Fruit fly (Drosophila melanogaster) whole organism, prepupa: ENCODE data around the gene CG42299.

Source experiments
- Blimp-1 ChIP-seq: fragments of 200-800 bp; sonication (Bioruptor generic); optimal IDR thresholded peaks from 3 replicates; lab custom pipeline; 2017; ENCODE audit warnings: missing biosample characterization, missing genetic modification characterization, mild to moderate bottlenecking, moderate library complexity, missing genetic modification reagents
- CG10669 ChIP-seq: fragments of 200-800 bp; sonication (Bioruptor generic); optimal IDR thresholded peaks from 3 replicates; lab custom pipeline; 2018; ENCODE audit warnings: missing biosample characterization, mild to moderate bottlenecking, missing genetic modification characterization, moderate library complexity
- CG11294 ChIP-seq: fragments of 200-800 bp; sonication (Bioruptor generic); IDR thresholded peaks from 2 replicates; pipeline ENCODE4 v1.3.6; 2022; ENCODE audit warnings: missing biosample characterization, missing genetic modification characterization
- CG11762 ChIP-seq: fragments of 200-800 bp; sonication (Bioruptor generic); optimal IDR thresholded peaks from 3 replicates; lab custom pipeline; 2016; ENCODE audit warnings: missing biosample characterization, missing genetic modification characterization; ENCODE audit not compliant: insufficient read depth
- CG15336 ChIP-seq: fragments of 200-800 bp; sonication (Bioruptor generic); IDR thresholded peaks from 2 replicates; pipeline ENCODE4 v1.3.6; 2022; ENCODE audit warnings: missing biosample characterization, missing genetic modification characterization
- CG1621 ChIP-seq: fragments of 200-800 bp; sonication (Bioruptor generic); optimal IDR thresholded peaks from 3 replicates; lab custom pipeline; 2018; ENCODE audit warnings: missing biosample characterization, mild to moderate bottlenecking, missing genetic modification characterization
- CG16779 ChIP-seq: fragments of 200-800 bp; sonication (Bioruptor generic); optimal IDR thresholded peaks from 3 replicates; lab custom pipeline; 2017; ENCODE audit warnings: missing biosample characterization, mild to moderate bottlenecking, missing genetic modification characterization
- CG3032 ChIP-seq: fragments of 200-800 bp; optimal IDR thresholded peaks from 2 replicates; lab custom pipeline; 2019; ENCODE audit warnings: missing biosample characterization, mild to moderate bottlenecking, missing genetic modification characterization, moderate library complexity
- CG31627 ChIP-seq: fragments of 200-800 bp; sonication (Bioruptor generic); optimal IDR thresholded peaks from 3 replicates; lab custom pipeline; 2016; ENCODE audit warnings: missing biosample characterization, missing genetic modification characterization
- CG34406 ChIP-seq: fragments of 200-800 bp; sonication (Bioruptor generic); optimal IDR thresholded peaks from 3 replicates; lab custom pipeline; 2016; ENCODE audit warnings: missing biosample characterization, missing genetic modification characterization
- CG3919 ChIP-seq: fragments of 200-800 bp; sonication (Bioruptor generic); optimal IDR thresholded peaks from 3 replicates; lab custom pipeline; 2016; ENCODE audit warnings: missing biosample characterization, missing genetic modification characterization
- CG4318 ChIP-seq: fragments of 200-800 bp; sonication (Bioruptor generic); optimal IDR thresholded peaks from 3 replicates; lab custom pipeline; 2017; ENCODE audit warnings: missing biosample characterization, mild to moderate bottlenecking, missing genetic modification characterization
- CG6163 ChIP-seq: fragments of 200-800 bp; sonication (Bioruptor generic); IDR thresholded peaks from 3 replicates; pipeline ENCODE4 v1.3.6; 2022; ENCODE audit warnings: missing biosample characterization, missing genetic modification characterization
- CG7368 ChIP-seq: fragments of 200-800 bp; sonication (Bioruptor generic); optimal IDR thresholded peaks from 3 replicates; lab custom pipeline; 2016; ENCODE audit warnings: missing biosample characterization, missing genetic modification characterization
- CG8119 ChIP-seq: fragments of 200-800 bp; sonication (Bioruptor generic); IDR thresholded peaks from 3 replicates; pipeline ENCODE4 v1.3.6; 2022; ENCODE audit warnings: missing biosample characterization, missing genetic modification characterization
- CG8319 ChIP-seq: fragments of 200-800 bp; sonication (Bioruptor generic); optimal IDR thresholded peaks from 3 replicates; lab custom pipeline; 2016; ENCODE audit warnings: missing biosample characterization, missing genetic modification characterization
- CG8632 ChIP-seq: fragments of 200-800 bp; sonication (Bioruptor generic); optimal IDR thresholded peaks from 3 replicates; lab custom pipeline; 2016; ENCODE audit warnings: missing biosample characterization, missing genetic modification characterization
- Eip75B ChIP-seq: fragments of 200-800 bp; sonication (Bioruptor generic); optimal IDR thresholded peaks from 3 replicates; lab custom pipeline; 2016; ENCODE audit warnings: missing biosample characterization, missing genetic modification characterization
- Eip78C ChIP-seq: fragments of 200-800 bp; sonication (Bioruptor generic); peaks from one replicate; lab custom pipeline; 2016; ENCODE audit warnings: missing biosample characterization, missing genetic modification characterization
- Ets21C ChIP-seq: fragments of 200-800 bp; sonication (Bioruptor generic); optimal IDR thresholded peaks from 3 replicates; lab custom pipeline; 2016; ENCODE audit warnings: missing biosample characterization, missing genetic modification characterization
- Ets96B ChIP-seq: fragments of 200-800 bp; optimal IDR thresholded peaks from 2 replicates; lab custom pipeline; 2019; ENCODE audit warnings: missing biosample characterization, mild to moderate bottlenecking, missing genetic modification characterization, moderate library complexity
- Gug ChIP-seq: fragments of 200-800 bp; sonication (Bioruptor generic); IDR thresholded peaks from 2 replicates; pipeline ENCODE4 v1.3.6; 2022; ENCODE audit warnings: missing biosample characterization, missing genetic modification characterization
- Hr38 ChIP-seq: sonication (Bioruptor generic); optimal IDR thresholded peaks from 2 replicates; lab custom pipeline; 2016; ENCODE audit warnings: missing biosample characterization, missing genetic modification characterization
- Hr39 ChIP-seq: fragments of 200-800 bp; sonication (Bioruptor generic); optimal IDR thresholded peaks from 2 replicates; lab custom pipeline; 2016; ENCODE audit warnings: missing biosample characterization, missing genetic modification characterization
- Hr4 ChIP-seq: fragments of 200-800 bp; sonication (Bioruptor generic); optimal IDR thresholded peaks from 3 replicates; lab custom pipeline; 2016; ENCODE audit warnings: missing biosample characterization, missing genetic modification characterization
- Lpt ChIP-seq: fragments of 200-800 bp; sonication (Bioruptor generic); optimal IDR thresholded peaks from 3 replicates; lab custom pipeline; 2016; ENCODE audit warnings: missing biosample characterization, missing genetic modification characterization
- Met ChIP-seq: fragments of 200-800 bp; sonication (Bioruptor generic); optimal IDR thresholded peaks from 3 replicates; lab custom pipeline; 2016; ENCODE audit warnings: missing biosample characterization, missing genetic modification characterization
- Smox ChIP-seq: fragments of 200-800 bp; sonication (Bioruptor generic); optimal IDR thresholded peaks from 3 replicates; lab custom pipeline; 2016; ENCODE audit warnings: missing biosample characterization, missing genetic modification characterization
- Sox102F ChIP-seq: fragments of 200-800 bp; sonication (Bioruptor generic); optimal IDR thresholded peaks from 2 replicates; lab custom pipeline; 2016; ENCODE audit warnings: missing biosample characterization, mild to moderate bottlenecking, missing genetic modification characterization
- Sox14 ChIP-seq: fragments of 200-800 bp; sonication (Bioruptor generic); optimal IDR thresholded peaks from 3 replicates; lab custom pipeline; 2016; ENCODE audit warnings: missing biosample characterization, missing genetic modification characterization
- Sox15 ChIP-seq: fragments of 200-800 bp; sonication (Bioruptor generic); optimal IDR thresholded peaks from 3 replicates; lab custom pipeline; 2016; ENCODE audit warnings: missing biosample characterization, missing genetic modification characterization
- achi ChIP-seq: fragments of 200-800 bp; sonication (Bioruptor generic); optimal IDR thresholded peaks from 3 replicates; lab custom pipeline; 2016; ENCODE audit warnings: missing biosample characterization, missing genetic modification characterization
- acj6 ChIP-seq: fragments of 200-800 bp; sonication (Bioruptor generic); optimal IDR thresholded peaks from 3 replicates; lab custom pipeline; 2016; ENCODE audit warnings: missing biosample characterization, missing genetic modification characterization
- cyc ChIP-seq: fragments of 200-800 bp; sonication (Bioruptor generic); optimal IDR thresholded peaks from 3 replicates; lab custom pipeline; 2016; ENCODE audit warnings: missing biosample characterization, missing genetic modification characterization
- dac ChIP-seq: fragments of 200-800 bp; sonication (Bioruptor generic); optimal IDR thresholded peaks from 2 replicates; lab custom pipeline; 2017; ENCODE audit warnings: missing biosample characterization, mild to moderate bottlenecking, missing genetic modification characterization
- dsx ChIP-seq: fragments of 200-800 bp; optimal IDR thresholded peaks from 3 replicates; lab custom pipeline; 2019; ENCODE audit warnings: missing biosample characterization, mild to moderate bottlenecking, missing genetic modification characterization, moderate library complexity; ENCODE audit not compliant: poor library complexity, severe bottlenecking
- esn ChIP-seq: fragments of 200-800 bp; sonication (Bioruptor generic); optimal IDR thresholded peaks from 2 replicates; lab custom pipeline; 2016; ENCODE audit warnings: missing biosample characterization, mild to moderate bottlenecking, missing genetic modification characterization, moderate library complexity
- net ChIP-seq: fragments of 200-800 bp; sonication (Bioruptor generic); optimal IDR thresholded peaks from 3 replicates; lab custom pipeline; 2016; ENCODE audit warnings: missing biosample characterization, missing genetic modification characterization
- pdm3 ChIP-seq: fragments of 200-800 bp; sonication (Bioruptor generic); optimal IDR thresholded peaks from 3 replicates; lab custom pipeline; 2016; ENCODE audit warnings: missing biosample characterization, missing genetic modification characterization
- salr ChIP-seq, 2 experiments: fragments of 200-800 bp; sonication (Bioruptor generic); optimal IDR thresholded peaks; 3 replicates each; lab custom pipeline; 2016 to 2018; ENCODE audit warnings: missing biosample characterization in 2 of 2, missing genetic modification characterization in 2 of 2, mild to moderate bottlenecking in 1 of 2
- spab ChIP-seq: fragments of 200-800 bp; sonication (Bioruptor generic); optimal IDR thresholded peaks from 2 replicates; lab custom pipeline; 2017; ENCODE audit warnings: missing biosample characterization, mild to moderate bottlenecking, missing genetic modification characterization, missing genetic modification reagents
- ss ChIP-seq, 2 experiments: fragments of 200-800 bp; sonication (Bioruptor generic); optimal IDR thresholded peaks; 2 replicates in 1 of 2; 3 replicates in 1 of 2; lab custom pipeline; 2017 to 2018; ENCODE audit warnings: mild to moderate bottlenecking in 2 of 2, missing biosample characterization in 2 of 2, missing genetic modification characterization in 2 of 2, moderate library complexity in 1 of 2
- svp ChIP-seq: fragments of 200-800 bp; sonication (Bioruptor generic); peaks from one replicate; lab custom pipeline; 2016; ENCODE audit warnings: missing biosample characterization, missing genetic modification characterization
- topi ChIP-seq: fragments of 200-800 bp; sonication (Bioruptor generic); optimal IDR thresholded peaks from 3 replicates; lab custom pipeline; 2016; ENCODE audit warnings: missing biosample characterization, missing genetic modification characterization
- vri ChIP-seq: fragments of 200-800 bp; sonication (Bioruptor generic); optimal IDR thresholded peaks from 3 replicates; lab custom pipeline; 2016; ENCODE audit warnings: missing biosample characterization, mild to moderate bottlenecking, missing genetic modification characterization

CG42299 gene

dm6 chrX:15575557-15575956 lies at the start of gene CG42299:
TSS of gene CG42299 (minus strand) at chrX:15575683.
- TF ChIP-seq CG34406 (GFP tag; lab: Kevin White, UChicago): no peak
- no peak for TF ChIP-seq Eip75B (GFP tag; lab: Kevin White, UChicago)
- no peak for TF ChIP-seq Hr4 (GFP tag; lab: Kevin White, UChicago)
- TF ChIP-seq CG4318 (GFP tag; lab: Kevin White, UChicago): no peak
- TF ChIP-seq CG10669 (GFP tag; lab: Kevin White, UChicago): no peak
- TF ChIP-seq ss (GFP tag; optimal IDR thresholded peaks at IDR 0.05; lab: Kevin White, UChicago): no peak
- no peak for TF ChIP-seq Hr38 (GFP tag; lab: Kevin White, UChicago)
- no peak for TF ChIP-seq pdm3
- no peak for TF ChIP-seq dac (GFP tag; lab: Kevin White, UChicago)
- TF ChIP-seq achi (GFP tag; lab: Kevin White, UChicago): no peak
- TF ChIP-seq, all 60 proteins: peak for 0

dm6 chrX:15623809-15624208 lies 48.3 kb upstream of the CG42299 start:
- no peak for TF ChIP-seq CG7368 (GFP tag; lab: Kevin White, UChicago)
- TF ChIP-seq ss (GFP tag; optimal IDR thresholded peaks at IDR 0.05; lab: Kevin White, UChicago): no peak
- TF ChIP-seq vri (GFP tag; lab: Kevin White, UChicago): no peak
- TF ChIP-seq CG8119: no peak
- TF ChIP-seq Blimp-1: no peak
- no peak for TF ChIP-seq cyc
- TF ChIP-seq CG4318 (GFP tag; lab: Kevin White, UChicago): no peak
- no peak for TF ChIP-seq Sox15
- no peak for TF ChIP-seq dac (GFP tag; lab: Kevin White, UChicago)

DNA sequence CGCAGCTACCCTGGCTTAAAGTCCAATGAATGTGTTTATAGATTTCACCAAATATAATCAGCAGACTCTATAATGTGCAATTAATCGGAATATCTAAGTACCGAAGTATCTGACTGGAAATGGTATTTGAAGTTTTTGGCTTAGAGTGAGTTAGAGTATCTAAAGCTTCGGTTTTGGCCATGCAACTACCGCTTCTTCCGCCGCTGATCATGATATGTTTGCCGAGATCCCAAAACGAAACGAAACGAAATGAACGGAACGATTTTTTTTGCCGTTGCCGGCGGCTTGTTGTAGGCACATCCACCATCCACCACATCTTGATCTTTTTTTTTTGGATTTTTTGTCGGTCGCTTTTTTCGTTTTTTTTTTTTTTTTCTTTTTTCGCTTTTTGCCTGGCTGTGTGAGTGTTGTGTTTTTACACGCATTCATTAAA lies 47.5 kb upstream of the CG42299 start:
- TF ChIP-seq achi (GFP tag; lab: Kevin White, UChicago): peak; percentile 76
- peak; percentile 83 for TF ChIP-seq Gug (GFP tag; lab: Robert Waterston, UW)
- TF ChIP-seq Blimp-1: peak; percentile 61
- TF ChIP-seq dac (GFP tag; lab: Kevin White, UChicago): peak; percentile 74
- TF ChIP-seq CG31627: peak; percentile 84
- TF ChIP-seq CG4318 (GFP tag; lab: Kevin White, UChicago): peak; percentile 80
- TF ChIP-seq Hr4 (GFP tag; lab: Kevin White, UChicago): peak; percentile 82
- TF ChIP-seq esn (GFP tag; lab: Kevin White, UChicago): peak; percentile 86
- TF ChIP-seq ss (GFP tag; optimal IDR thresholded peaks at IDR 0.05; lab: Kevin White, UChicago): peak; percentile 87 to 91
- peak; percentile 47 to 59 for TF ChIP-seq salr (GFP tag; optimal IDR thresholded peaks at IDR 0.05; lab: Kevin White, UChicago)
- TF ChIP-seq CG7368 (GFP tag; lab: Kevin White, UChicago): peak; percentile 76
- peak; percentile 77 for TF ChIP-seq Sox14
- peak; percentile 88 for TF ChIP-seq CG8119
- TF ChIP-seq CG16779 (tag; lab: Kevin White, UChicago): peak; percentile 74
- peak; percentile 46 for TF ChIP-seq CG11762 (GFP tag; lab: Kevin White, UChicago)
- peak; percentile 75 for TF ChIP-seq CG11294 (GFP tag; lab: Robert Waterston, UW)
- TF ChIP-seq Lpt (GFP tag; lab: Kevin White, UChicago): peak; percentile 77
- TF ChIP-seq CG6163 (GFP tag; lab: Robert Waterston, UW): peak; percentile 94
- TF ChIP-seq Ets96B: peak; percentile 69
- peak; percentile 75 for TF ChIP-seq acj6
- peak; percentile 81 for TF ChIP-seq Smox (GFP tag; lab: Kevin White, UChicago)
- peak; percentile 91 for TF ChIP-seq CG15336 (GFP tag; lab: Robert Waterston, UW)
- TF ChIP-seq CG3919 (GFP tag; lab: Kevin White, UChicago): peak; percentile 81
- peak; percentile 63 for TF ChIP-seq CG10669 (GFP tag; lab: Kevin White, UChicago)
- peak; percentile 74 for TF ChIP-seq Ets21C (GFP tag; lab: Kevin White, UChicago)
- TF ChIP-seq CG1621 (tag; lab: Kevin White, UChicago): peak; percentile 33
- peak; percentile 64 for TF ChIP-seq spab (GFP tag; lab: Kevin White, UChicago)
- peak; percentile 96 for TF ChIP-seq Eip78C (GFP tag; lab: Kevin White, UChicago)
- peak; percentile 67 for TF ChIP-seq CG3032 (tag; lab: Kevin White, UChicago)
- peak; percentile 82 for TF ChIP-seq Sox102F
- TF ChIP-seq Hr39 (GFP tag; lab: Kevin White, UChicago): peak; percentile 89
- peak; percentile 95 for TF ChIP-seq svp (GFP tag; lab: Kevin White, UChicago)
- TF ChIP-seq topi: peak; percentile 82
- TF ChIP-seq vri (GFP tag; lab: Kevin White, UChicago): peak; percentile 78
- TF ChIP-seq Met (GFP tag; lab: Kevin White, UChicago): peak; percentile 88
- peak; percentile 62 for TF ChIP-seq CG8319 (GFP tag; lab: Kevin White, UChicago)
- TF ChIP-seq dsx: peak; percentile 76
- peak; percentile 76 for TF ChIP-seq CG8632
- TF ChIP-seq net (GFP tag; lab: Kevin White, UChicago): peak; percentile 75
- peak; percentile 82 for TF ChIP-seq pdm3
- peak; percentile 2 for TF ChIP-seq Hr38 (GFP tag; lab: Kevin White, UChicago)
- TF ChIP-seq cyc: peak; percentile 87
- peak; percentile 78 for TF ChIP-seq CG34406 (GFP tag; lab: Kevin White, UChicago)
